Fruit fly (Drosophila melanogaster): ENCODE data around the gene Pdp.

The Pdp gene

dm6 chrX:7734131-7734930 is at the start of gene Pdp, which contains the start of gene Rab39:
Pdp (minus strand) TSS chrX:7734651.
Rab39 (plus strand) TSS chrX:7734923.
- TF ChIP-seq EcR (GFP tag; optimal IDR thresholded peaks at IDR 0.05), result no peak
- TF ChIP-seq CG8478 (optimal IDR thresholded peaks at IDR 0.05), result no peak
- no peak for TF ChIP-seq usp (GFP tag; optimal IDR thresholded peaks at IDR 0.05)
- TF ChIP-seq psq (optimal IDR thresholded peaks at IDR 0.05), result no peak
- no peak for TF ChIP-seq pan (optimal IDR thresholded peaks at IDR 0.05)
- no peak for TF ChIP-seq Dll (optimal IDR thresholded peaks at IDR 0.05)

dm6 chrX:7777905-7778304 is 43.5 kb upstream of the Pdp start, which contains the start of gene CG32718:
CG32718 (plus strand) TSS chrX:7778205.
- TF ChIP-seq psq (optimal IDR thresholded peaks at IDR 0.05) (no peak), EcR (GFP tag; optimal IDR thresholded peaks at IDR 0.05) (no peak), usp (GFP tag; optimal IDR thresholded peaks at IDR 0.05) (no peak), CG8478 (optimal IDR thresholded peaks at IDR 0.05) (no peak), pan (optimal IDR thresholded peaks at IDR 0.05) (no peak), Dll (optimal IDR thresholded peaks at IDR 0.05) (no peak)

dm6 chrX:7768147-7768787 is 33.8 kb upstream of the Pdp start, which contains the start of gene CG34338:
CG34338 (plus strand) TSS chrX:7768737.
- no peak for TF ChIP-seq psq (optimal IDR thresholded peaks at IDR 0.05)
- no peak for TF ChIP-seq EcR (GFP tag; optimal IDR thresholded peaks at IDR 0.05)
- TF ChIP-seq CG8478 (optimal IDR thresholded peaks at IDR 0.05), result no peak
- TF ChIP-seq pan (optimal IDR thresholded peaks at IDR 0.05), result no peak
- no peak for TF ChIP-seq Dll (optimal IDR thresholded peaks at IDR 0.05)
- TF ChIP-seq usp (GFP tag; optimal IDR thresholded peaks at IDR 0.05), result no peak

- TF ChIP-seq psq (optimal IDR thresholded peaks at IDR 0.05) (no peak), pan (optimal IDR thresholded peaks at IDR 0.05) (no peak)
Measured at dm6 chrX:7764682-7765081, 30.2 kb upstream of the Pdp start, which contains the start of gene Ir7a. Ir7a (plus strand) TSS chrX:7764982.

dm6 chrX:7746342-7746741 is 11.9 kb upstream of the Pdp start:
- TF ChIP-seq CG8478 (optimal IDR thresholded peaks at IDR 0.05) (no peak), Dll (optimal IDR thresholded peaks at IDR 0.05) (no peak), EcR (GFP tag; optimal IDR thresholded peaks at IDR 0.05) (no peak), usp (GFP tag; optimal IDR thresholded peaks at IDR 0.05) (no peak)

- TF ChIP-seq usp (GFP tag; optimal IDR thresholded peaks at IDR 0.05), result no peak
- TF ChIP-seq CG8478 (optimal IDR thresholded peaks at IDR 0.05), result no peak
- no peak for TF ChIP-seq pan (optimal IDR thresholded peaks at IDR 0.05)
- no peak for TF ChIP-seq Dll (optimal IDR thresholded peaks at IDR 0.05)
- TF ChIP-seq psq (optimal IDR thresholded peaks at IDR 0.05), result no peak
- TF ChIP-seq EcR (GFP tag; optimal IDR thresholded peaks at IDR 0.05), result no peak
Measured at dm6 chrX:7744036-7744435, 9.6 kb upstream of the Pdp start.

- TF ChIP-seq usp (GFP tag; optimal IDR thresholded peaks at IDR 0.05), result no peak
- no peak for TF ChIP-seq pan (optimal IDR thresholded peaks at IDR 0.05)
- no peak for TF ChIP-seq Dll (optimal IDR thresholded peaks at IDR 0.05)
- no peak for TF ChIP-seq EcR (GFP tag; optimal IDR thresholded peaks at IDR 0.05)
- TF ChIP-seq psq (optimal IDR thresholded peaks at IDR 0.05), result no peak
- TF ChIP-seq CG8478 (optimal IDR thresholded peaks at IDR 0.05), result no peak
Measured at dm6 chrX:7737156-7737771, 2.8 kb upstream of the Pdp start.

- TF ChIP-seq psq (optimal IDR thresholded peaks at IDR 0.05) (no peak), pan (optimal IDR thresholded peaks at IDR 0.05) (no peak), EcR (GFP tag; optimal IDR thresholded peaks at IDR 0.05) (no peak), CG8478 (optimal IDR thresholded peaks at IDR 0.05) (no peak), Dll (optimal IDR thresholded peaks at IDR 0.05) (no peak), usp (GFP tag; optimal IDR thresholded peaks at IDR 0.05) (no peak)
Measured at dm6 chrX:7736593-7736992, 2.1 kb upstream of the Pdp start, which contains the start of gene Tom40. Tom40 (plus strand) TSS chrX:7736893.

dm6 chrX:7735262-7735661 is 811 bp upstream of the Pdp start:
- TF ChIP-seq psq (optimal IDR thresholded peaks at IDR 0.05) (no peak), pan (optimal IDR thresholded peaks at IDR 0.05) (no peak), usp (GFP tag; optimal IDR thresholded peaks at IDR 0.05) (no peak), CG8478 (optimal IDR thresholded peaks at IDR 0.05) (no peak), EcR (GFP tag; optimal IDR thresholded peaks at IDR 0.05) (no peak), Dll (optimal IDR thresholded peaks at IDR 0.05) (no peak)

- no peak for TF ChIP-seq EcR (GFP tag; optimal IDR thresholded peaks at IDR 0.05)
- TF ChIP-seq usp (GFP tag; optimal IDR thresholded peaks at IDR 0.05), result no peak
- TF ChIP-seq psq (optimal IDR thresholded peaks at IDR 0.05), result no peak
- no peak for TF ChIP-seq Dll (optimal IDR thresholded peaks at IDR 0.05)
- TF ChIP-seq pan (optimal IDR thresholded peaks at IDR 0.05), result no peak
- no peak for TF ChIP-seq CG8478 (optimal IDR thresholded peaks at IDR 0.05)
Measured at dm6 chrX:7728251-7729164, 5.9 kb downstream of the Pdp start, which contains the start of the genes NELF-B and CG12155. NELF-B (minus strand) TSS chrX:7728361. CG12155 (plus strand) TSS chrX:7728755.

- no peak for TF ChIP-seq pan (optimal IDR thresholded peaks at IDR 0.05)
- TF ChIP-seq psq (optimal IDR thresholded peaks at IDR 0.05), result no peak
- no peak for TF ChIP-seq usp (GFP tag; optimal IDR thresholded peaks at IDR 0.05)
- no peak for TF ChIP-seq EcR (GFP tag; optimal IDR thresholded peaks at IDR 0.05)
- no peak for TF ChIP-seq Dll (optimal IDR thresholded peaks at IDR 0.05)
- TF ChIP-seq CG8478 (optimal IDR thresholded peaks at IDR 0.05), result no peak
Measured at dm6 chrX:7721905-7722304, 12.5 kb downstream of the Pdp start, which contains the start of gene Hira. Hira (plus strand) TSS chrX:7722119.
